Fruit fly (Drosophila melanogaster) whole organism, adult: ENCODE results near the gene CG9016.

Experiments
- CG12768 ChIP-seq: fragments of 200-800 bp; sonication (Bioruptor generic); optimal IDR thresholded peaks from 2 replicates; lab custom pipeline; 2017; ENCODE audit warnings: missing biosample characterization, missing genetic modification characterization, mild to moderate bottlenecking, moderate library complexity, missing genetic modification reagents
- Crg-1 ChIP-seq: fragments of 200-800 bp; sonication (Bioruptor generic); optimal IDR thresholded peaks from 2 replicates; lab custom pipeline; 2016; ENCODE audit warnings: missing biosample characterization, missing genetic modification characterization
- bab1 ChIP-seq: fragments of 200-800 bp; sonication (Bioruptor generic); optimal IDR thresholded peaks from 3 replicates; lab custom pipeline; 2019; ENCODE audit warnings: missing biosample characterization, mild to moderate bottlenecking, missing genetic modification characterization, moderate library complexity
- cic ChIP-seq: fragments of 200-800 bp; sonication (Bioruptor generic); optimal IDR thresholded peaks from 2 replicates; lab custom pipeline; 2017; ENCODE audit warnings: missing biosample characterization, mild to moderate bottlenecking, missing genetic modification characterization, moderate library complexity
- ovo ChIP-seq: fragments of 200-800 bp; sonication (Bioruptor generic); optimal IDR thresholded peaks from 2 replicates; lab custom pipeline; 2016; ENCODE audit warnings: missing biosample characterization, missing genetic modification characterization
- pad ChIP-seq: fragments of 200-800 bp; sonication (Bioruptor generic); optimal IDR thresholded peaks from 3 replicates; lab custom pipeline; 2017; ENCODE audit warnings: missing biosample characterization, missing genetic modification characterization, mild to moderate bottlenecking, moderate library complexity, missing genetic modification reagents

dm6 chr2L:5959863-5960658 lies 36.6 kb upstream of the CG9016 start, which contains the start of gene Vm26Aa:
- TF ChIP-seq ovo (GFP tag; lab: Kevin White, UChicago): no peak
- no peak for TF ChIP-seq bab1 (GFP tag; lab: Kevin White, UChicago)
- TF ChIP-seq Crg-1 (GFP tag; lab: Kevin White, UChicago): no peak
- TF ChIP-seq cic (GFP tag; lab: Kevin White, UChicago): no peak
- TF ChIP-seq pad (GFP tag; lab: Kevin White, UChicago): no peak
- TF ChIP-seq CG12768 (GFP tag; lab: Kevin White, UChicago): no peak
